Fruit fly (Drosophila melanogaster): ENCODE data around the gene CG14294.

DNA sequence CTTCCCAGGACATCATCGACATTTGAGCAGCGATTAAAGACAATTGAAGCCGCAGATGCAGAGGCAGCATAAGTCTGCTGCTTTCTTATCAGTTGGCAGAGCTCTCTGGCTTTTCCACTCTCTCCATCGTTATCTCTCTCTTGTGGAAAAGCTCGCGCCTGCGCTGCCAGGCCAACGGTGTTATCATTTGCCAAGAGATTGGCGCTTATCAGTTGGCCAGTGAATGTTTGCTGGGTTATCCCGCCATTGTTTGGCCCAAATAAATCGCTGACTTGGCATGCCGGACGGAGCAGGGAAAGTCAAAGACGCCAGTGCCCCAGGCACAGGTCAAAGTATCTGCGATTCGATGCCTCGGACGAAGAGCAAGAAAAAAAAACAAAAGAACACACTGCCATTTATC, 47.1 kb upstream of the CG14294 start:
- TF ChIP-seq CG16779 (GFP tag; IDR thresholded peaks at IDR 0.05) (no peak), Xrp1 (GFP tag; IDR thresholded peaks at IDR 0.05) (no peak), ttk (GFP tag; IDR thresholded peaks at IDR 0.05) (no peak), gsb-n (tag; optimal IDR thresholded peaks at IDR 0.05) (no peak), wdn (GFP tag; IDR thresholded peaks at IDR 0.05) (no peak), insv (GFP tag; optimal IDR thresholded peaks at IDR 0.05) (no peak), CG7357 (GFP tag; IDR thresholded peaks at IDR 0.05) (no peak)

Data from whole organism, embryonic.